Worm (Caenorhabditis elegans): ENCODE results near the gene oac-10.

Gene oac-10

ce11 chrII:3832383-3832782 lies 37.3 kb upstream of the oac-10 start, which contains the start of gene F54D10.9:
Gene F54D10.9 (minus strand): TSS chrII:3832483.
- no peak for TF ChIP-seq rnt-1 (tag; optimal IDR thresholded peaks at IDR 0.05)
- TF ChIP-seq skn-1 (tag; optimal IDR thresholded peaks at IDR 0.05) = no peak
- TF ChIP-seq blmp-1 (tag; optimal IDR thresholded peaks at IDR 0.05) = peak; percentile 26

DNA sequence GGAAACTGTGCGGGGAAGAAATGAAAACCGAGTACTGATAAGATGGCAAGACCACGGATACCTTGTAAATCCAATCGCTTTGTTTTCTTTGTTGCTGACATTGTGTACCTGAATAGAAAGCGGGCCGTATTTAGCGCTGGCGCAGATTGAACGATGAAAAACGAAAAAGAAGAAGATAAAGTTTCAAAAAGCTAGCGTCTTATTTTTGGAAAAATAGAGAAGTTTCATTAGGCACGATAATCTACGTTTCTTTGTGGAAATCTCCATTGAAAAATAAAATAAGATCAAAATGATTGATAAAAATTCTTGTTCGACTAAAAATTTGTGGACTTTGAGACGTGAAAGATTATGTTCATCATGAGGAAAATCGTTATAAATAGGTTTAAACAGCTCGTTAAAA lies 33.8 kb upstream of the oac-10 start, which contains the start of gene oac-4:
Gene oac-4 (minus strand): TSS at position 101 of the 400 bp plus-strand sequence.
- TF ChIP-seq sptf-1 (tag; optimal IDR thresholded peaks at IDR 0.05) (no peak), nhr-76 (tag; optimal IDR thresholded peaks at IDR 0.05) (no peak), dsc-1 (tag; optimal IDR thresholded peaks at IDR 0.05) (no peak), nhr-71 (tag; optimal IDR thresholded peaks at IDR 0.05) (no peak), lin-15B (tag; optimal IDR thresholded peaks at IDR 0.05) (no peak), ces-1 (GFP tag; optimal IDR thresholded peaks at IDR 0.05) (no peak), lin-39 (tag; optimal IDR thresholded peaks at IDR 0.05) (no peak), egl-27 (tag; optimal IDR thresholded peaks at IDR 0.05) (no peak), xbp-1 (tag; optimal IDR thresholded peaks at IDR 0.05) (no peak), elt-2 (tag; optimal IDR thresholded peaks at IDR 0.05) (no peak), pqm-1 (tag; optimal IDR thresholded peaks at IDR 0.05) (no peak), nhr-11 (tag; optimal IDR thresholded peaks at IDR 0.05) (no peak), ztf-4 (tag; optimal IDR thresholded peaks at IDR 0.05) (no peak)

DNA sequence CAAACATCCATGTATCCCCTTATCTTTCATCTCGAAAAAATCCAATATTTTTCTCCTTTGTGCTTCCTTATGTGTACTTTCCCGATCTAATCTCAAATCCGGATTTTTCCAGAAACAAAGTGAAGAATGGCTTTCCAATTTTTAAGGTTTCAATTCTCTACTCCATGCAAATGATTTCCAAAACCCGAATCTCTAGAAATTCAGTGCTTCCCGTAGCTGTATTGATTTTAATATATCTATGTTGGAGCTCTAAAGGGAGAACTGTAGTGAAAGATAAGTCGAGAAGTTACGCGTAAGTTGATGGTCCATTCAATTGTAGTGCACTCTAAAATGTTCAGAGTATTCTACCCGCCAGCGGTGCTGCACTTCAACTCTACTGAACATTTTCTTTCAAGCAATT lies 30.1 kb upstream of the oac-10 start, which contains the start of gene C17A2.4:
Gene C17A2.4 (plus strand): TSS at position 301 of the 400 bp plus-strand sequence.
- no peak for TF ChIP-seq unc-62 (GFP tag; optimal IDR thresholded peaks at IDR 0.05)
- TF ChIP-seq tlp-1 (tag; optimal IDR thresholded peaks at IDR 0.05) = no peak
- TF ChIP-seq ama-1 (optimal IDR thresholded peaks at IDR 0.05) = no peak

DNA sequence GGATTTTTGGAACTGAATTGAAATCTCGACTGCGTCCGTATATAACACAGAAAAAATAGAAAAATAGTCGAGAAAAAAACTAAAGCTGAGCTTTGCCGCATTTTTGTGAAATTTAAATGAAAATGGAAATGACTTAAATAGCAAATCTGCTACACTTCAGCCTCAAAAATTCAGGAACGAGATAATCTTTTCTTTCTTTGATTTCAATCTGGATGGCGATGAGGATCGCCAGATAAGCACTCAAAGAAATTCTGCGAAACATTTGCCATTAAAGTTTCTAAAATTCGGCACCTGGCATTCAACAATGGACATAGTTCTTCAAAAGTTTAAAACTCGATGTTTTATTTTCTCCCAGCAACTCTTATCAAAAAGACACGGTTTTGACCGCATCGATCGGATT lies 26.4 kb upstream of the oac-10 start, which contains the start of the genes C17A2.7 and C17A2.3:
Gene C17A2.7 (minus strand): TSS at position 101 of the 400 bp plus-strand sequence.
Gene C17A2.3 (plus strand): TSS at position 305 of the 400 bp plus-strand sequence.
- no peak for TF ChIP-seq F16B12.6 (tag; optimal IDR thresholded peaks at IDR 0.05)
- TF ChIP-seq fos-1 (tag; optimal IDR thresholded peaks at IDR 0.05) = no peak
- no peak for TF ChIP-seq lin-15B (tag; optimal IDR thresholded peaks at IDR 0.05)
- TF ChIP-seq nhr-71 (tag; optimal IDR thresholded peaks at IDR 0.05) = no peak
- no peak for TF ChIP-seq unc-130 (tag; optimal IDR thresholded peaks at IDR 0.05)
- TF ChIP-seq lin-13 (GFP tag; optimal IDR thresholded peaks at IDR 0.05) = no peak
- TF ChIP-seq nhr-20 (tag; optimal IDR thresholded peaks at IDR 0.05) = no peak
- no peak for TF ChIP-seq pqm-1 (tag; optimal IDR thresholded peaks at IDR 0.05)

ce11 chrII:3846028-3846427 lies 23.7 kb upstream of the oac-10 start, which contains the start of gene C17A2.2:
Gene C17A2.2 (plus strand): TSS chrII:3846328.
- TF ChIP-seq alr-1 (tag; optimal IDR thresholded peaks at IDR 0.05; ENCODE audit: borderline replicate concordance) (no peak), egl-27 (tag; optimal IDR thresholded peaks at IDR 0.05) (no peak), nhr-85 (tag) (no peak), nhr-47 (tag; optimal IDR thresholded peaks at IDR 0.05) (no peak), Y116A8C.19 (tag; optimal IDR thresholded peaks at IDR 0.05; ENCODE audit: borderline replicate concordance) (no peak), dpl-1 (GFP tag; optimal IDR thresholded peaks at IDR 0.05) (no peak), rnt-1 (tag; optimal IDR thresholded peaks at IDR 0.05) (no peak), F16B12.6 (tag; optimal IDR thresholded peaks at IDR 0.05) (no peak), efl-3 (GFP tag; optimal IDR thresholded peaks at IDR 0.05) (no peak), fkh-10 (GFP tag; optimal IDR thresholded peaks at IDR 0.05) (no peak)

ce11 chrII:3850655-3851054 lies 19.0 kb upstream of the oac-10 start, which contains the start of gene nhr-72:
Gene nhr-72 (minus strand): TSS chrII:3850755.
- no peak for TF ChIP-seq hlh-4 (tag; optimal IDR thresholded peaks at IDR 0.05)
- TF ChIP-seq isw-1 (GFP tag; IDR thresholded peaks at IDR 0.05) = no peak
- no peak for TF ChIP-seq elt-3 (tag; optimal IDR thresholded peaks at IDR 0.05)
- no peak for TF ChIP-seq nhr-47 (tag; optimal IDR thresholded peaks at IDR 0.05)
- no peak for TF ChIP-seq snu-23 (GFP tag; optimal IDR thresholded peaks at IDR 0.05)
- no peak for TF ChIP-seq ets-5 (GFP tag; IDR thresholded peaks at IDR 0.05)
- TF ChIP-seq nhr-11 (tag; optimal IDR thresholded peaks at IDR 0.05) = no peak
- no peak for TF ChIP-seq vab-15 (tag; optimal IDR thresholded peaks at IDR 0.05)
- TF ChIP-seq mef-2 (tag; optimal IDR thresholded peaks at IDR 0.05) = no peak
- no peak for TF ChIP-seq lin-13 (GFP tag; optimal IDR thresholded peaks at IDR 0.05)
- TF ChIP-seq zag-1 (tag; optimal IDR thresholded peaks at IDR 0.05) = no peak
- no peak for TF ChIP-seq lir-3 (tag; optimal IDR thresholded peaks at IDR 0.05; ENCODE audit: poor library complexity)
- no peak for TF ChIP-seq nhr-90 (tag; optimal IDR thresholded peaks at IDR 0.05; ENCODE audit: poor library complexity)
- TF ChIP-seq dpl-1 (GFP tag; optimal IDR thresholded peaks at IDR 0.05) = no peak
- TF ChIP-seq jun-1 (tag; optimal IDR thresholded peaks at IDR 0.05) = no peak
- no peak for TF ChIP-seq ztf-11 (tag; optimal IDR thresholded peaks at IDR 0.05)
- no peak for TF ChIP-seq lsy-2 (tag; optimal IDR thresholded peaks at IDR 0.05)

All from whole organism, L1 larva.